Fruit fly (Drosophila melanogaster): ENCODE measurements around the gene CG13458.

CG13458 gene

DNA sequence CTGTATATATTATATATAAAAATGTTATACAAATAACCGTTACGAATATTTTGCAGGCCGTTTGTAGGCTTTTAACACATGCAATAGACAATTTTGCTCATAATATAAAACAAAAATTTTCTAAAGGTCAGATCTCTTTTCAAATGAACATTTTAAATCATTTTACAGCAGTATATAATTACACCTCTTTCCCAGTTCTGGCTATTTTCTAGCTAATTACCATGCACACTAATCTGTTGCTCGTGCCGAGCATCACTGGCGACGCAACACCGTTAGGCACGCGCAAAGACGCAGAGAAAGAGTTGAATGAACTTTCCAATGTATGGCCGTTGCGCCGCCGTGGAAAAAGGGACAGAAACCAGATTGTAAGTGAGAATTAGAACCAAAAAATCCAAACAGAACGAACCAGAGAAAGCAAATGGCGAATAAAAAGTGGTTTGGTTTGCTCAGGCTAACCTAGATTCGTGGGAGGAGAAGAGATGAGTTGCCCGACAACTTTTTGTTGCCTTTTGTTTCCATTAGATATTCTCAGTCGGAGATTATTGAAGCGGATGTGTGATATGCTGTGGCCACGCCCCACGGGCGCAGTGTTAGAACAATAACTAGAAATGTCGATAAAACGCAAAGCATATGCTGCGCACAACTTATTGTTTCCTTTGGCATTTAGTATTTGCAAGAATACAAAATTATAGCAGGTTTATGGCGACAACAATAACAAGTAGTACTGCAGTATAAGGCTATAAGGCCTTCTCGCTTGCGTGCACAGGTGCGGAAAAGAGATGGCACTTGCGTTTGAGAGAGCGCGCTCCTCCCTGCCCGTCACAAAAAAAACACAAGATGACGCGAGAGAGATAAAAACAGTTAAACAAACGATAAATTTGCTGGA, 28.0 kb downstream of the CG13458 start (continued):
- TF ChIP-seq kni (GFP tag; optimal IDR thresholded peaks at IDR 0.05) (peak; percentile 83), CG14667 (GFP tag; IDR thresholded peaks at IDR 0.05) (no peak), luna (GFP tag; optimal IDR thresholded peaks at IDR 0.05) (no peak), Deaf1 (tag; optimal IDR thresholded peaks at IDR 0.05) (no peak), CG1529 (GFP tag; optimal IDR thresholded peaks at IDR 0.05) (no peak), pros (GFP tag; optimal IDR thresholded peaks at IDR 0.05) (peak; percentile 81), Sox100B (GFP tag; optimal IDR thresholded peaks at IDR 0.05) (no peak), CG2202 (tag; optimal IDR thresholded peaks at IDR 0.05) (no peak), tll (GFP tag; optimal IDR thresholded peaks at IDR 0.05) (no peak), caup (GFP tag; optimal IDR thresholded peaks at IDR 0.05; ENCODE audit: severe bottlenecking) (no peak), HLHmδ (GFP tag; optimal IDR thresholded peaks at IDR 0.05) (peak; percentile 33), odd (GFP tag; optimal IDR thresholded peaks at IDR 0.05) (no peak), al (GFP tag; IDR thresholded peaks at IDR 0.05) (peak; percentile 36; the same call in 1 of the 2 replicates), fru (optimal IDR thresholded peaks at IDR 0.05) (no peak), Asciz (GFP tag; optimal IDR thresholded peaks at IDR 0.05) (no peak), eyg (GFP tag; optimal IDR thresholded peaks at IDR 0.05) (no peak), scrt (GFP tag; optimal IDR thresholded peaks at IDR 0.05) (peak; percentile 51), CHES-1-like (GFP tag; optimal IDR thresholded peaks at IDR 0.05) (peak; percentile 27), dmrt11E (tag; optimal IDR thresholded peaks at IDR 0.05) (no peak), CG9797 (GFP tag; optimal IDR thresholded peaks at IDR 0.05) (no peak), CG13123 (GFP tag; optimal IDR thresholded peaks at IDR 0.05) (no peak), CG18476 (GFP tag; optimal IDR thresholded peaks at IDR 0.05) (no peak), cas (GFP tag; IDR thresholded peaks at IDR 0.05) (no peak), D19A (tag; optimal IDR thresholded peaks at IDR 0.05) (peak; percentile 14), CG8478 (optimal IDR thresholded peaks at IDR 0.05) (no peak), knrl (GFP tag; IDR thresholded peaks at IDR 0.05; ENCODE audit: partially characterized antibody) (no peak), crp (GFP tag; optimal IDR thresholded peaks at IDR 0.05) (no peak), pita (GFP tag; optimal IDR thresholded peaks at IDR 0.05) (no peak), CG14014 (GFP tag; IDR thresholded peaks at IDR 0.05) (0 out of 2 replicates have a peak, but pooled peaks have one; percentile 24), TFAM (GFP tag; optimal IDR thresholded peaks at IDR 0.05) (no peak), Bdp1 (GFP tag; optimal IDR thresholded peaks at IDR 0.05) (no peak), en (GFP tag; optimal IDR thresholded peaks at IDR 0.05) (no peak), h (optimal IDR thresholded peaks at IDR 0.05) (no peak), CG10462 (GFP tag; optimal IDR thresholded peaks at IDR 0.05) (no peak), trh (GFP tag; optimal IDR thresholded peaks at IDR 0.05) (no peak), CG15696 (tag; optimal IDR thresholded peaks at IDR 0.05) (no peak), HHEX (GFP tag; optimal IDR thresholded peaks at IDR 0.05) (no peak), gce (GFP tag; IDR thresholded peaks at IDR 0.05) (0 out of 3 replicates have a peak, but pooled peaks have one; percentile 24), Sry-δ (GFP tag; optimal IDR thresholded peaks at IDR 0.05) (no peak), dmrt99B (tag; optimal IDR thresholded peaks at IDR 0.05) (no peak), CG4617 (GFP tag; optimal IDR thresholded peaks at IDR 0.05; ENCODE audit: borderline replicate concordance) (no peak), CG1792 (GFP tag; optimal IDR thresholded peaks at IDR 0.05) (no peak), fd96Cb (tag; optimal IDR thresholded peaks at IDR 0.05) (no peak), CG18599 (GFP tag; optimal IDR thresholded peaks at IDR 0.05) (no peak), CG18764 (GFP tag; optimal IDR thresholded peaks at IDR 0.05) (no peak), CG11085 (GFP tag; IDR thresholded peaks at IDR 0.05) (0 out of 2 replicates have a peak, but pooled peaks have one; percentile 17), Dref (GFP tag; IDR thresholded peaks at IDR 0.05) (no peak), CG31388 (GFP tag; optimal IDR thresholded peaks at IDR 0.05) (no peak), CG11723 (GFP tag; optimal IDR thresholded peaks at IDR 0.05) (peak; percentile 8)

All from whole organism, embryonic.